Fruit fly (Drosophila melanogaster): ENCODE results near the gene Klp10A.

Gene Klp10A

DNA sequence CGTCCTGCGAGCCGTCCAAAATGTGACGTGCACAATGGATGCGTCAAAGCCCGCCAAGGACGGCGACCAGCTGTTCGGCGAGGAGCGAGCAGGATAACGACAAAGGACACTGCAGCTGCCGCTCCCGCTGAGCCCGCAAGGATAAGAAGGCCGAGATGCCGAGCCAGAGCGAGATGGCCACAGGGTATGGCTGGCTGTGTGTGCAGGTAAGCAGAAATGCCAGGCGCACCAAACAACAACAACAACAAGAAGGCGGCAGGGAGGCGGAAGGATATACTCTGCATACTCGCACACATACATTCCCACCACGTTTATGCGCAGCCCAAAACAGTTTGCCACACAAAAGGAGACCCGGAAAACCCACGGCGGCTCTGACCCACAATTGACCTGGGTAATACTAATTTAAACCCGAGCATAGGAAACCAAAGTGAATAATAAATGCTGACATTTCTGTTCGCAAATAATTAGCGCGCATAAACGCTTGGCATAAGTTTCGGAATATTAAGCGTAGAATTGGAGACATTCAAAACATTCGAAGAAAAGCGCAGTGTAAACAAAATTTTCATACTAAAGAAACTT, 9.8 kb upstream of the Klp10A start:
- no peak for TF ChIP-seq noc (tag; optimal IDR thresholded peaks at IDR 0.05)

DNA sequence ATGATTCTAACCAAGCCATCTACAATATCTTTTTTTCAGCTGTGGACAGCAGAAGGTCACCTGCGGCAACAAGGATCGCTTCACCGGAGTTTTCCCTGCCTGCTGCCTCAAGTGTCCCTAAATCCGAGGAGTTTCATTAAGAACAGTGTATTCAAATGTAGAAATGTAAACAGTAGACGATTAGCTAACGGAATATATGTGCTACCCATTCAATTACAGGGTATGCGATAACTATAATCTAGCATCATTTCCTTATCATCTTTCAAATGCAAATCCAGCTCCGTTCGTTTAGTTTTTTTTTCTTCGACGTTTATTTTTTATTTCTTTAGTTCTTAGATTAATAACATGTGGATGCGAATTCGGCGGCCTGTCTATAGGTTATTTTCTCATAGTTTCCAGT, 7.7 kb upstream of the Klp10A start:
- TF ChIP-seq noc (tag; optimal IDR thresholded peaks at IDR 0.05) = no peak

DNA sequence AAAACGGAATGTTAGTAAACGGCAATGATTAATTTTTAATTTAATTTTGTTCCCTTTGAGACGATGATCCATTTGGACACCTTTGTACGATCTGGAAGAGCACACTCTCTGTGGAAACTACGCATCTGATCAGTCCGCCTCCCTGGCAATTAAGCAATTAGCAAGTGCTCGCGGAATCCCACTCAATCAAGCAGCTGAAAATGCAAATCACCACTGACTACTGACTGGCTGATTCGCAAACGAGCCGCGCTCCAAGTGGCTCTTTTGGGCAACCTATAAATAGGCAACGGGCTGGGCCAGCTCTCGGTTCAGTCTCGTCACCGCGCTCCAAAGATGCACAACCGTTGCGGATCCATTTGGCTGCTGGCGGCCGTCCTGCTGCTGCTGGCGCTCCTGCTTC, 6.9 kb upstream of the Klp10A start, which contains the start of gene CG15201:
CG15201 (plus strand) TSS at position 301 of the 400 bp plus-strand sequence.
- TF ChIP-seq noc (tag; optimal IDR thresholded peaks at IDR 0.05) = no peak

DNA sequence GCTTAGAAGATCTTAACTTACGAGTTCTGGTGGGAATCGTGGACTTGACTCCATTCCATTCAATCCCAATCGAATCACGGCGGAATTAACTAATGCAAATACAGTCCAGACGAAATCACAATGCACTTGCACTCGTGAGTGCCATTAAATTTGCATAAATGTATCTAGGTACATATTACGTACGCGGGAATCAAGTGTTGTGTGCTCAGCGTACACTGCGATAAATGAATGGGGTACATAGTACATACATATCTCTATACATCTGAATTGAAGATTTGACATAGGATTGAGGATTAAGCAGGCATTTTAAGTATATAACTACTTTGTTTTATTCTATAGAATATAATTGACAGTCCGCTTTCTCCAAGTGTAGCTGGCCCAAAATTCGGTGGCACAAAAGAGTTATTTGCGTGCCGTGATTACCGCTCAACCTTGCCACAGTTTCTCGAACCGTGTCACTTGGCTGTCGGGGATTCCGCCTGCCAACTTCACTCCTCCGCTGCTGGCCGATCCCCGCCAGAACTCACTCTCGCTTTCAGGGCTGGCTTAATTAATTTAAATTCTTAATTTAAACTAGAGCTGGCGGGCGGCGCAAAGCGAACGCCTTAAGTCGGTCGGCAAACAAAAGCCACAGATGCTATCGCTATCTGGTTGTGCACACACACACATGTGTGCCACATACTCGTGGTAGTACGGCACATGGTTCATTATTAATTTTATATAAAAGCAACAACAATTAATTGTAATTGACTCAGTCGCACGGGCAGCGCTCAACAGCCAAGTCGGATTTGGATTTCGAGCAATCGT, 5.1 kb upstream of the Klp10A start, which contains the start of the genes CG15199 and CG15202:
CG15199 (minus strand) TSS at position 51 of the 807 bp plus-strand sequence.
CG15202 (plus strand) TSS at position 757 of the 807 bp plus-strand sequence.
- no peak for TF ChIP-seq noc (tag; optimal IDR thresholded peaks at IDR 0.05)

DNA sequence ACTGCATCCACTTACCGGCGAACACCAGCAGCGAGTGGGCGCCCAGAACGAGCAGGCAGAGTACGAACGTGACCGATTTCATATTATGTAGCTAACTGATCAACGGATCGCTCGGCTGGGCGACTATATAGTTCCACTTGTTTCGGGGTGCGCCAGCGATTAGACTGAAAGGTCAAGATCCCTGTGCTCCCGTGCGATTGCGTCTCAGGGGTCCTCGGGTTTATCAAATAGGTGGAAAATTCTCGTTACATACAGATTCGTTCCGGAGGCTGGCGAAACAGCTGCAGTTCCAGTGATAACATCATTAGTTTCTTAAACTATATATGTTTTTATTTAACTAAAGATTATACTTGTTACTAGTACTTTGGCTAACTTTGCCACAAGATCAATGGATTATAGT, 3.2 kb upstream of the Klp10A start, which contains the start of gene ssp7:
ssp7 (minus strand) TSS at position 101 of the 400 bp plus-strand sequence.
- TF ChIP-seq noc (tag; optimal IDR thresholded peaks at IDR 0.05) = peak; percentile 24

DNA sequence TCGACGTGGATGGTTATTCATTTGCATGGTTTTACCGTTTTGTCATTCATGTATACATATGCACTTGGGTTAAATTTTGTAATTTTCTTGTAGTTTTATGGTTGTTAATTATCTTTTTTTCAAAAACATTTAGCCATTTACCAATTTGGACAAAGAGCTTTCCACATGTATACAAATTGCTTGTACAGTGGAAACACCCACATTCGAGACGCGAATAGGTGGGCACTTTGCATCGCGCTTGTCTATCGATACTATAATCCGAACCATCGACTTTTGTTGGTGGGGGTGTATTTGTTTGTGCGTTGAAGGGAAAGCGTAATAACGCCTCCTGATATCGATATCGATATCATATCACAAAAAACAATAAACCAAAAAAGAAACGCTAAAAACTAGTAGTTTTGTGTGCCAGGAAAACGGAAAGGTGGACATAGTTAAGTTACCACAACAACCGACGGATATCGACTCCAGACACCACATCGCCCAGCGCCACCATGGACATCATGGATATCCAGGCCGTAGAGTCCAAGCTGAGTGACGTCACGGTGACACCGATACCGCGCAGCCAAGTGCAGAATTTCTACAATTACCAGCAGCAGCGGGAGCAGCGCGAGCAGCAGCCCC, 758 bp upstream of the Klp10A start, which contains the start of gene CDK2AP1:
CDK2AP1 (plus strand) TSS at position 294 of the 621 bp plus-strand sequence.
- TF ChIP-seq noc (tag; optimal IDR thresholded peaks at IDR 0.05) = no peak

DNA sequence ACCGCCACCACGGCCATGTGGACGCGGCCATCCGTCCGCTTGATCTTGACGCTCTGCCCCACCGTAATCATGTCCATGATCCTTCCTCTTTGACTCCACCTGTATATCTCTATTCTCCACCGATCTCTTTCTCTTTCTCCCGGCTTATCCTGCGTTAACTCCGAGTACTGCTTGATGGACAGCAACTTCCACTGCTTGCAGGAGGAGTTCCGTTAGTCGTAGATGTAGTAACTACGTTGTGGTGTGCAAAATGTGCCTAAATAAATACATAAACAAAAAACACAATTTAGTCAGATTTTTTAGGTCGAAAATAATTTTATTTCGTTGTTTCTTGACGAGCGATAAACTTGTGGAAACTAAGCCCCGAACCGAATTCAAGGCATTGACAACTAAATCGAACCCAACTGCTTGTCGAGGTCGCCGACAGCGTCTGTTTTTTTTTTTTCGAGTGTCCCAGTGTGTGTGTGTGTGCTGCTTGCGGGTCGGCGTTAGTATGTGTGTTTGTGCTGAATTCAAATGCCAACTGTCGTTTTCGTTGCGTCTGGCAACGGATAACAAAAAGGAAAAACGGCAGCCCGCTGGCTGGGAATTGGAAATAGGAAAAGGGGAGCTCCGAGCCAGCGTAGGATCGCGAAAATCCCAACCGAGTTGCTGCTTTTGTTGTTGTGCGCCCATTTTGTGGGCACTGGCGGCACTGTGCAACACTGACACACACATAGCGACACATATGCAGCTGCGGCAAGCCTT, 905 bp downstream of the Klp10A start:
- TF ChIP-seq noc (tag; optimal IDR thresholded peaks at IDR 0.05) = peak; percentile 3

DNA sequence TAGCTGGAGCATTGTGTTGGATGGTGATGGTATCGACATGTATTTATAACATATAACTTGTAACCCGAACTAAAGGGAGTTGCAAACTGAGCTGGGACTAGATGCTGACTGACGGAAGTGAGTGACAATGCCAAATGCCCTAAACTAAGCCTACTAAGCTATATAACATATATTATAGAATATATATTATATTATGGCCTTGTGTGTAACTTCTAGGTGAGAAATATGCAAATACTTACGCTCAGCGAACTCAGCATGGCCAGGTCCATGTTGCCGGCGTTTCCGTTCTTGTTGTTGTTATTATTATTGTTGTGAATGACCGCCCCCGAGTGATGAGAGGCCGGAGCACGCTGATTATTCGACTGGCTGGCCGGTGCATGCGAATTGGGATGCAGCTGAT, 4.6 kb downstream of the Klp10A start, which contains the start of gene CG44385:
CG44385 (minus strand) TSS at position 101 of the 400 bp plus-strand sequence.
- TF ChIP-seq noc (tag; optimal IDR thresholded peaks at IDR 0.05) = no peak

DNA sequence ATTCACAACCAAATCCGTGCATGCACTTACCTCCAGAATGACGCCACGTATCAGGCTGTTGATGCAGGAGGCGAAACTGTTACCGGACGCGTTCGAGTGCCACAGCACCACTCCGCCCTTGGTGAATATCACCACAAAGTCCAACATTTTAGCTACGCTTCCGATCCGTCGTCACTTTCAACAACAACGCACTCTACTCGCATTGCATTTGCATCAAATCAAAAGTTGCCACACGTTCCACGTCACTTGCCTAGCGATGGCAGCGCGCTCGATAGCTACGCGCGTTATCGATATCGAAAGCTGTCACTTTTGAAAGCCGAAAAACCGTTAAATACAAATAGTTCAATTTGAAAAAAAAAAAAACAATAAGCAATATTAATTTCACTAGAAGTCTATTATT, 8.1 kb downstream of the Klp10A start, which contains the start of gene SrpRalpha:
SrpRalpha (minus strand) TSS at position 260 of the 400 bp plus-strand sequence.
- no peak for TF ChIP-seq noc (tag; optimal IDR thresholded peaks at IDR 0.05)

DNA sequence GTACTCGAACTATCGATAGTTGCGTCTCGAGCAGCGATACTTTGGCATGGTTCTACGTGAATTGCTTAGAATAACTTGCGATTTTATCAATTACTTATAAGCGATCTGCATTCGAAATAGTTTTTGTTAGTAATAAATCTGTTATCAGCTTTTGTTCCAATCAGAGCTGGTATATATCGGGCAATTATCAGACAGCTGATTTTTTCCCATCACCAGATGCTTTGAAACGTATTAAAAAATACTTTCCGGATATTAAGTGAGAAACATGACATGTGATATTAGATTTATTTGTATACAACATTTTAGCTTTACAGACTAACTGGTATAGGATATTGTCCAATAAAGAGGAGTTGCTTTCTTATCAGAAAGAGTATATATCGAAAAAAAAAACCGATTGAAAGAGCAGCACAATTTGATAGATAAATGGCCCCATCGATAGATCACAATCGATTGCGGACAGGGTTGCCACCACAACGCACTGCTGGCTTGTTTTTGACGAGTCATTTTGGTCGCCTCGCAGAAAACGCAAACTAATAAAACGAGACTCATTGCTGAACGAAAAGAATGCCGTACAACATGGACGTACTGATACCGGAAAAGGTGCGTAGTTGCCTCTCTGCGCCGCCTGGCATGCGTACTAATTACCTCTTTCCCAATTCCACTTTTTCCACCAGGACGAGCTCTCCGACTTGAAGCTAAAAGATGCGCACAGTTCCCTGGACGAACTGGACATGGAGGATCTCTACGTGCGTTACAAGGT, 12.0 kb downstream of the Klp10A start, which contains the start of gene Rpt3:
Rpt3 (plus strand) TSS at position 353 of the 760 bp plus-strand sequence.
- no peak for TF ChIP-seq noc (tag; optimal IDR thresholded peaks at IDR 0.05)

DNA sequence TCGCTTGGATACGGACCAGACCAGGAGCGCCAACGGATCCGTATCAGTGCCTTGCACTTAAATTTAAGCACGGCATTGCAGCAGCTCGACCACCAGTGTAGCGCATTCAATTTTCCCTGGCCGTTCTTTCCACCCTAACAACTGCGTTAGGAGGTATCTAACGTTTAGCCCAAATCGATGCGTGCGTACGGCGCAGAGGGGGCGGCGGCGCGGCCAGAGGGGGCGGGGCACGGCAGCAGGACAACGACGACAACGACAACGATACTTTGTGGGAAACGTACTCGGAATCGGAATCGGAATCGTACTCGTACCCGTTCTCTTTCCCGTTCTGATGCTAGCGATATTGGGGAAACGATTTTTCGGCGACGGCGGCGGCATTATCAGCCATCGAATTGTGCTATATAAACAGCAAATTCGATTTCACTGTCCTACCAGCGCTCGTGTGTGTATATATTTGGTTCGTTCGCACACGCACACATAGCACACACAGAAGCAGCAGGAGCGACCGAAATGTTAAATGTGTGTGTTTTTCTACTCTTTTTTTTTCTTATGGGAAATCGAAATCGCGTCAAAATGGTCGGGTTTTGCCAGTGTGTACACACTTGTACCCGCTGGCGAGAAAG, 12.7 kb downstream of the Klp10A start, which contains the start of gene CG11122:
CG11122 (minus strand) TSS at position 601 of the 623 bp plus-strand sequence.
- TF ChIP-seq noc (tag; optimal IDR thresholded peaks at IDR 0.05) = no peak

DNA sequence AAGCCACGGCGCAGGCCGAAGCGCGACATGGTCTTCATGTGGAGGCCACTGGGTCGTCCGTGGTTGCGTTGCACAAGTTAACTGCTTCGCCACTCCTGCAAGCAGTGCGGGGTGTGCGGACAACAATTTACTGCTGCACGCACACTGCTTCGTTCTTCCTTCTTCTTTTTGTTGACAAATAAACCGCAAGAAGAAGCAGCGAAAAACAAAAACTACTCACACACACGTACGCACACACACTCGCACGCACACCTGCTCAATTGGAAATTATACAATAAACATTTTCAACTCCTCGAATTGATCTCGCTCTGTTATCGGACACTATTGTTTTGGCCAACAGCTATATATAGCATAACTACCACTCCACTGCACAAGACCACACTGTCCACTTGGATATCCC, 13.4 kb downstream of the Klp10A start:
- no peak for TF ChIP-seq noc (tag; optimal IDR thresholded peaks at IDR 0.05)

DNA sequence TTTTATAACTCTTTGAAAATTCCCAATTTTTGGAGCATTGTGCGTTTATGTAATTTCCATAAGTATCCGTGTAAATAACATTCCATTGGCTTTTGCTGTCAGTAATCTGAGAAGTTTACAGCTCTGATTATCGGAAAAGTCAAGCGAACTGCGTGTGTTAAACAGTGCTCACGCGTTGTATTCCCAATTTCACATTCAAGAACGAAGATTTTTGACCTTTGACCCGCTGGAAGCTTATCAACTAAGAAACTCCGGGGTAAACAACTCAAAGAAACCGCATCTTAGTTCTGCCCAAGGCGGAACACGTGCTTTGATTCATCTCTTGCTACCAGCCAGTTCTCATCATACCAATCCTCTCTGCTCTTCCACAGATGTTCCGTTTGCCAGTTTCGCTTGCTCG, 27.2 kb downstream of the Klp10A start:
- no peak for TF ChIP-seq noc (tag; optimal IDR thresholded peaks at IDR 0.05)

DNA sequence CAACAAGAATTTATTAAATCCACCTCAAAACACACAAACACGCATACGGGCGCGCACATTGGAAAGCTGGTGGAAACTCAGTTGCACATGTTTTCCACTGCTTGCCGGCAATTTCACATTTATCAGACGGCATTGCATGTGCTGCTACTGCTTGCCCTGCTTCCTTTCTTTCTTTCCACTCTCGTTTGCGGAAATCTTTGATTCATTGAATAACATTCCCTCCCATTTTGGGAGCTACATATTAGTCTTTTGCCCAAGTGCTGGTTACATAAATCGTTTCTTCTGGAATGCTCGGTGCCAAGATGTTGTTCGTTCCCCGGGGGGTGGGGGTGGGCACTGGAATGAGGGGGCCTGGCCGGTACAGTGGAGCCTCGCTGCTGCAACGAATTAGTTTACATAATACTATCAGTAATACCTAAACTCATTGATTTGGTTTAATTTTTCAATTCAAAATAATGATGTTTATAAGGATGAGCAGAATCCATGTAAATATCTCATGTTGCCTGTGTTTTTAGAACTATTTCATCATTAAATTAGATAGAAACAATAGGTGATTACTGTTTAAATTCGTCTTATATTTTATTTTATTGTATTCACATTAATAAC, 28.0 kb downstream of the Klp10A start:
- no peak for TF ChIP-seq noc (tag; optimal IDR thresholded peaks at IDR 0.05)
